Worm (Caenorhabditis elegans) whole organism, L3 larva: Measurements from ENCODE around the gene F57A10.4.
"Not testable (repeated sequence)": the region's sequence is repeated elsewhere in the genome, so short reads cannot be mapped to it uniquely, and the experiment has no call there.

Experiments
- R02D3.7 ChIP-seq: fragments of 150-350 bp; optimal IDR thresholded peaks from 2 replicates; lab custom pipeline; 2014; ENCODE audit warnings: missing biosample characterization, missing genetic modification characterization
- aly-2 ChIP-seq: fragments of 150-350 bp; optimal IDR thresholded peaks from 2 replicates; lab custom pipeline; 2014; ENCODE audit warnings: missing biosample characterization, missing genetic modification characterization
- ama-1 ChIP-seq: fragments of 150-350 bp; optimal IDR thresholded peaks from 2 replicates; lab custom pipeline; 2018
- ceh-16 ChIP-seq: sonication (generic microtip); optimal IDR thresholded peaks from 2 replicates; lab custom pipeline; 2017; ENCODE audit warnings: missing biosample characterization, missing genetic modification characterization
- ceh-28 ChIP-seq: fragments of 150-350 bp; optimal IDR thresholded peaks from 2 replicates; lab custom pipeline; 2014; ENCODE audit warnings: missing biosample characterization, missing genetic modification reagents, missing genetic modification characterization
- ceh-82 ChIP-seq: fragments of 150-350 bp; optimal IDR thresholded peaks from 2 replicates; lab custom pipeline; 2014; ENCODE audit warnings: missing biosample characterization, missing genetic modification characterization
- daf-12 ChIP-seq: fragments of 150-350 bp; optimal IDR thresholded peaks from 2 replicates; lab custom pipeline; 2014; ENCODE audit warnings: missing biosample characterization, missing genetic modification reagents, missing genetic modification characterization
- egl-5 ChIP-seq: fragments of 150-350 bp; optimal IDR thresholded peaks from 2 replicates; lab custom pipeline; 2017; ENCODE audit warnings: missing biosample characterization, missing genetic modification reagents, missing genetic modification characterization, inconsistent platforms
- elt-1 ChIP-seq: fragments of 150-350 bp; optimal IDR thresholded peaks from 2 replicates; lab custom pipeline; 2014; ENCODE audit warnings: missing biosample characterization, missing genetic modification characterization
- elt-2 ChIP-seq: sonication (generic microtip); optimal IDR thresholded peaks from 2 replicates; lab custom pipeline; 2016; ENCODE audit warnings: missing genetic modification reagents, mild to moderate bottlenecking, missing genetic modification characterization, missing compliant biosample characterization
- eor-1 ChIP-seq, 2 experiments: fragments of 150-350 bp; optimal IDR thresholded peaks; 2 replicates each; lab custom pipeline; 2014 to 2018; ENCODE audit warnings: missing biosample characterization in 2 of 2, missing genetic modification characterization in 2 of 2
- fkh-10 ChIP-seq: sonication (generic microtip); optimal IDR thresholded peaks from 2 replicates; lab custom pipeline; 2017; ENCODE audit warnings: missing biosample characterization, missing genetic modification reagents, missing genetic modification characterization
- fkh-2 ChIP-seq: fragments of 150-350 bp; optimal IDR thresholded peaks from 2 replicates; lab custom pipeline; 2014; ENCODE audit warnings: missing biosample characterization, missing genetic modification reagents, missing genetic modification characterization
- hmg-11 ChIP-seq: sonication (generic microtip); optimal IDR thresholded peaks from 2 replicates; lab custom pipeline; 2016; ENCODE audit warnings: missing genetic modification characterization, missing compliant biosample characterization
- jun-1 ChIP-seq: fragments of 150-350 bp; optimal IDR thresholded peaks from 2 replicates; lab custom pipeline; 2014; ENCODE audit warnings: missing biosample characterization, missing genetic modification reagents, missing genetic modification characterization
- lin-15B ChIP-seq: fragments of 150-350 bp; optimal IDR thresholded peaks from 2 replicates; lab custom pipeline; 2014; ENCODE audit warnings: missing biosample characterization, missing genetic modification characterization
- lsy-12 ChIP-seq: sonication (generic microtip); optimal IDR thresholded peaks from 2 replicates; lab custom pipeline; 2016; ENCODE audit warnings: mild to moderate bottlenecking, missing genetic modification characterization, missing compliant biosample characterization
- mml-1 ChIP-seq: fragments of 150-350 bp; sonication (generic microtip); optimal IDR thresholded peaks from 3 replicates; lab custom pipeline; 2014; ENCODE audit warnings: missing biosample characterization, missing genetic modification characterization
- nhr-11 ChIP-seq: fragments of 150-350 bp; optimal IDR thresholded peaks from 2 replicates; lab custom pipeline; 2014; ENCODE audit warnings: missing biosample characterization, missing genetic modification characterization
- nhr-12 ChIP-seq: fragments of 150-350 bp; optimal IDR thresholded peaks from 2 replicates; lab custom pipeline; 2014; ENCODE audit warnings: missing biosample characterization, missing genetic modification characterization
- nhr-237 ChIP-seq: fragments of 150-350 bp; optimal IDR thresholded peaks from 2 replicates; lab custom pipeline; 2014; ENCODE audit warnings: missing biosample characterization, missing genetic modification characterization
- nhr-28 ChIP-seq: fragments of 150-350 bp; optimal IDR thresholded peaks from 2 replicates; lab custom pipeline; 2014; ENCODE audit warnings: missing biosample characterization, missing genetic modification characterization
- nhr-43 ChIP-seq: sonication (generic microtip); optimal IDR thresholded peaks from 2 replicates; lab custom pipeline; 2016; ENCODE audit warnings: mild to moderate bottlenecking, missing genetic modification characterization, missing compliant biosample characterization; ENCODE audit not compliant: poor library complexity, severe bottlenecking
- nhr-76 ChIP-seq: fragments of 150-350 bp; sonication (generic microtip); optimal IDR thresholded peaks from 5 replicates; lab custom pipeline; 2014; ENCODE audit warnings: missing biosample characterization, missing genetic modification characterization
- pha-4 ChIP-seq: fragments of 150-350 bp; optimal IDR thresholded peaks from 2 replicates; lab custom pipeline; 2014; ENCODE audit warnings: missing biosample characterization, missing genetic modification reagents, missing genetic modification characterization
- pqm-1 ChIP-seq: fragments of 150-350 bp; optimal IDR thresholded peaks from 2 replicates; lab custom pipeline; 2017; ENCODE audit warnings: missing biosample characterization, missing genetic modification characterization, inconsistent platforms
- sea-2 ChIP-seq: fragments of 150-350 bp; sonication (generic microtip); optimal IDR thresholded peaks from 4 replicates; lab custom pipeline; 2014; ENCODE audit warnings: missing biosample characterization, missing genetic modification reagents, missing genetic modification characterization
- skn-1 ChIP-seq: fragments of 150-350 bp; optimal IDR thresholded peaks from 2 replicates; lab custom pipeline; 2014; ENCODE audit warnings: missing biosample characterization, missing genetic modification characterization
- tbx-2 ChIP-seq: sonication (generic microtip); optimal IDR thresholded peaks from 2 replicates; lab custom pipeline; 2016; ENCODE audit warnings: mild to moderate bottlenecking, missing genetic modification characterization, missing compliant biosample characterization
- unc-39 ChIP-seq: sonication (generic microtip); optimal IDR thresholded peaks from 4 replicates; lab custom pipeline; 2017; ENCODE audit warnings: missing biosample characterization, missing genetic modification characterization
- zag-1 ChIP-seq: fragments of 150-350 bp; optimal IDR thresholded peaks from 2 replicates; lab custom pipeline; 2014; ENCODE audit warnings: missing biosample characterization, missing genetic modification characterization
- ztf-11 ChIP-seq: fragments of 150-350 bp; optimal IDR thresholded peaks from 2 replicates; lab custom pipeline; 2014; ENCODE audit warnings: missing biosample characterization, missing genetic modification characterization

F57A10.4 gene

ce11 chrV:15802623-15803022, 33.4 kb downstream of the F57A10.4 start, which contains the start of gene T26E4.9:
T26E4.9 (minus strand) TSS chrV:15802723.
- TF ChIP-seq nhr-76; lsy-12 (tag; lab: Kevin White, UChicago); pha-4 (tag; lab: Kevin White, UChicago): not testable (repeated sequence)

- not testable (repeated sequence) for TF ChIP-seq hmg-11, zag-1, nhr-43 (tag; lab: Kevin White, UChicago)
Measured at ce11 chrV:15803079-15803478, 33.8 kb downstream of the F57A10.4 start, which contains the start of gene srd-27. srd-27 (plus strand) TSS chrV:15803379.

- not testable (repeated sequence) for TF ChIP-seq egl-5, nhr-11, ceh-82 (tag; lab: Kevin White, UChicago)
Measured at ce11 chrV:15803748-15804147, 34.5 kb downstream of the F57A10.4 start, which contains the start of gene T26E4.18. T26E4.18 (minus strand) TSS chrV:15803848.

ce11 chrV:15807420-15807819, 38.2 kb downstream of the F57A10.4 start, which contains the start of gene srsx-38:
srsx-38 (minus strand) TSS chrV:15807520.
- TF ChIP-seq ceh-28 (tag; lab: Kevin White, UChicago); ama-1 (lab: Kevin White, UChicago); fkh-10 (GFP tag; lab: Kevin White, UChicago): not testable (repeated sequence)

ce11 chrV:15809543-15809942, 40.3 kb downstream of the F57A10.4 start, which contains the start of gene srsx-36:
srsx-36 (minus strand) TSS chrV:15809643.
- no peak for TF ChIP-seq nhr-11 (tag; lab: Kevin White, UChicago)
- no peak for TF ChIP-seq ztf-11 (tag; lab: Kevin White, UChicago)
- no peak for TF ChIP-seq mml-1
- no peak for TF ChIP-seq eor-1 (tag; optimal IDR thresholded peaks at IDR 0.05; lab: Kevin White, UChicago)
- no peak for TF ChIP-seq nhr-28 (tag; lab: Kevin White, UChicago)
- no peak for TF ChIP-seq skn-1 (tag; lab: Kevin White, UChicago)
- TF ChIP-seq nhr-12, result no peak
- no peak for TF ChIP-seq daf-12
- TF ChIP-seq nhr-76, result no peak
- no peak for TF ChIP-seq ceh-16
- TF ChIP-seq hmg-11 (tag; lab: Kevin White, UChicago), result no peak
- TF ChIP-seq pqm-1, result no peak
- TF ChIP-seq ceh-82 (tag; lab: Kevin White, UChicago), result no peak
- TF ChIP-seq nhr-43 (tag; lab: Kevin White, UChicago), result no peak
- TF ChIP-seq R02D3.7 (tag; lab: Kevin White, UChicago), result no peak

- TF ChIP-seq elt-1 (tag; lab: Kevin White, UChicago) (no peak), daf-12 (no peak), elt-2 (tag; lab: Kevin White, UChicago) (no peak), mml-1 (no peak), lin-15B (tag; lab: Kevin White, UChicago) (no peak), nhr-237 (tag; lab: Kevin White, UChicago) (no peak), fkh-10 (GFP tag; lab: Kevin White, UChicago) (no peak), fkh-2 (no peak), tbx-2 (tag; lab: Kevin White, UChicago) (no peak), ceh-82 (tag; lab: Kevin White, UChicago) (no peak), aly-2 (tag; lab: Kevin White, UChicago) (no peak), jun-1 (tag; lab: Kevin White, UChicago) (no peak), hmg-11 (tag; lab: Kevin White, UChicago) (no peak), nhr-76 (no peak), skn-1 (tag; lab: Kevin White, UChicago) (no peak), sea-2 (GFP tag; lab: Kevin White, UChicago) (no peak), unc-39 (tag; lab: Kevin White, UChicago) (no peak), egl-5 (tag; lab: Kevin White, UChicago) (no peak)
Measured at ce11 chrV:15810446-15810845, 41.2 kb downstream of the F57A10.4 start, which contains the start of gene F54B8.1. F54B8.1 (plus strand) TSS chrV:15810746.
